Fruit fly (Drosophila melanogaster) whole organism, prepupa: ENCODE results near the gene fred.

Experiments
- CG16779 ChIP-seq: fragments of 200-800 bp; sonication (Bioruptor generic); optimal IDR thresholded peaks from 3 replicates; lab custom pipeline; 2017; ENCODE audit warnings: missing biosample characterization, mild to moderate bottlenecking, missing genetic modification characterization
- CG4318 ChIP-seq: fragments of 200-800 bp; sonication (Bioruptor generic); optimal IDR thresholded peaks from 3 replicates; lab custom pipeline; 2017; ENCODE audit warnings: missing biosample characterization, mild to moderate bottlenecking, missing genetic modification characterization
- CG6792 ChIP-seq: fragments of 200-800 bp; sonication (Bioruptor generic); optimal IDR thresholded peaks from 3 replicates; lab custom pipeline; 2016; ENCODE audit warnings: missing biosample characterization, missing genetic modification characterization
- CG8632 ChIP-seq: fragments of 200-800 bp; sonication (Bioruptor generic); optimal IDR thresholded peaks from 3 replicates; lab custom pipeline; 2016; ENCODE audit warnings: missing biosample characterization, missing genetic modification characterization
- Eip78C ChIP-seq: fragments of 200-800 bp; sonication (Bioruptor generic); peaks from one replicate; lab custom pipeline; 2016; ENCODE audit warnings: missing biosample characterization, missing genetic modification characterization
- Hr38 ChIP-seq: sonication (Bioruptor generic); optimal IDR thresholded peaks from 2 replicates; lab custom pipeline; 2016; ENCODE audit warnings: missing biosample characterization, missing genetic modification characterization
- Lpt ChIP-seq: fragments of 200-800 bp; sonication (Bioruptor generic); optimal IDR thresholded peaks from 3 replicates; lab custom pipeline; 2016; ENCODE audit warnings: missing biosample characterization, missing genetic modification characterization
- Smox ChIP-seq: fragments of 200-800 bp; sonication (Bioruptor generic); optimal IDR thresholded peaks from 3 replicates; lab custom pipeline; 2016; ENCODE audit warnings: missing biosample characterization, missing genetic modification characterization
- Sox102F ChIP-seq: fragments of 200-800 bp; sonication (Bioruptor generic); optimal IDR thresholded peaks from 2 replicates; lab custom pipeline; 2016; ENCODE audit warnings: missing biosample characterization, mild to moderate bottlenecking, missing genetic modification characterization
- fkh ChIP-seq: fragments of 200-800 bp; sonication (Bioruptor generic); optimal IDR thresholded peaks from 3 replicates; lab custom pipeline; 2017; ENCODE audit warnings: missing biosample characterization, mild to moderate bottlenecking, missing genetic modification characterization, moderate library complexity

DNA sequence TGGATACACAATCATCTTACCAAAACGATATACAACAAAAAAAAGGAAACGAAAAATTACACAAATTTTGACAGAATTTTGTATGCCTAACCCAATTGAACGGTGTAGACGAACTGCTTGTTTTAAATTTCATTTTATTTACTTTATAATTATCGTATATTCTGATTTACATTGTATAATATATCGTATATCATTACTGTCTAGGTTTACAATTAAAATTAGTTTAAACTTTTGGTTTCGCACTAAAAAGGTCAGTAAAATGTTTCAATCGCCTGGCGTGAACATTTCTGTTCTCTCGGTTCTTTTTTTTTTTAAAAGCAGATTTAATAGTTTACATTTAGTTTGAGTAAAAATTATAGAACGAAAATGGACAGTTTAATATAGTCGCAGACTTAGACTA, 88.8 kb downstream of the fred start, which contains the start of gene capu:
- TF ChIP-seq fkh (no peak), CG8632 (GFP tag; lab: Kevin White, UChicago) (no peak), Sox102F (GFP tag; lab: Kevin White, UChicago) (no peak), Hr38 (GFP tag; lab: Kevin White, UChicago) (no peak), CG16779 (tag; lab: Kevin White, UChicago) (no peak), CG4318 (GFP tag; lab: Kevin White, UChicago) (no peak), CG6792 (GFP tag; lab: Kevin White, UChicago) (no peak), Smox (GFP tag; lab: Kevin White, UChicago) (no peak), Lpt (GFP tag; lab: Kevin White, UChicago) (no peak), Eip78C (no peak)
